Fruit fly (Drosophila melanogaster) S2 (cell line): ENCODE measurements around the gene CG42512.

ENCODE experiments used
- CG8478 ChIP-seq: fragments of >200 bp; optimal IDR thresholded peaks from 2 replicates; lab custom pipeline; 2018
- CTCF ChIP-seq, 2 experiments: fragments of >200 bp; optimal IDR thresholded peaks; 2 replicates each; lab custom pipeline; 2018

DNA sequence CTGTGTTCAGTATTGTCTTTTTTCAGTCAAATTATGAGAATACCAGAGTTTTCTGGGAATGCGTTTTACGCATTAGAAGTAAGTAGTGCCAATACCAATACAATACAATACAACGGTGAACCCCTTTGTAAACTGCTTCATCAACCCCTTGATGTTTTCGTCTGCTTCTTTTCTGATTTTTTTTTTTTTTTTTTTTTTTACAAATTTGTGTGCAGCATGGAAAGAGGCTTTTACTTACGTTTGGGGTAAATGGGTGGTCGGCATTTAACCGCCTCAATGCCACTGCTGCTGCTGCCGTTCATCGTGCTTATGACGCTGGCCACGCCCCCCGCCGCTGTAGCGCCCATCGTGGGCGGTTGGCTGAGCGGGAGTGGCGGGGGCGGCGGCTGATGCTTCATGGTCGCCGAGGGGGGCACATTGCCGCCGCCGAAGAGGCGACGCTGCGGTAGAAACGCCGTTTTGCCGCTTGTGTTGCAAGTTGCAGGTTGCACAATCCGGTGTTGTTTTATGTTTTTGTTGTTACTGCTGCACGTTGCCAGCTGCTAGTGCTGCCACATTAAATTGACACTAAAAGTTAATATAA is 42.7 kb downstream of the CG42512 start:
- TF ChIP-seq CTCF (optimal IDR thresholded peaks at IDR 0.05; lab: Kevin White, UChicago) (no peak), CG8478 (lab: Kevin White, UChicago) (no peak)
